Worm (Caenorhabditis elegans) whole organism, mixed stage, embryonic: ENCODE results near the gene C16C10.8.

ENCODE experiments used
- ceh-83 ChIP-seq: fragments of 200-800 bp; sonication (Bioruptor generic); optimal IDR thresholded peaks from 2 replicates; lab custom pipeline; 2018; ENCODE audit warnings: mild to moderate bottlenecking, missing genetic modification characterization, missing compliant biosample characterization
- ces-1 ChIP-seq: fragments of 150-350 bp; optimal IDR thresholded peaks from 2 replicates; lab custom pipeline; 2014; ENCODE audit warnings: missing biosample characterization, missing genetic modification reagents, missing genetic modification characterization
- elt-1 ChIP-seq: sonication (generic microtip); optimal IDR thresholded peaks from 2 replicates; lab custom pipeline; 2017; ENCODE audit warnings: missing genetic modification characterization, mild to moderate bottlenecking, missing compliant biosample characterization, antibody characterized with exemption, moderate library complexity, borderline replicate concordance; ENCODE audit not compliant: insufficient read depth
- elt-3 ChIP-seq: fragments of 150-350 bp; optimal IDR thresholded peaks from 2 replicates; lab custom pipeline; 2014; ENCODE audit warnings: missing biosample characterization, missing genetic modification characterization
- hlh-1 ChIP-seq: fragments of 150-350 bp; optimal IDR thresholded peaks from 2 replicates; lab custom pipeline; 2014; ENCODE audit warnings: missing biosample characterization, missing genetic modification reagents, missing genetic modification characterization
- lsy-2 ChIP-seq: fragments of 150-350 bp; optimal IDR thresholded peaks from 2 replicates; lab custom pipeline; 2014; ENCODE audit warnings: missing biosample characterization, missing genetic modification characterization
- mab-5 ChIP-seq: fragments of 150-350 bp; optimal IDR thresholded peaks from 2 replicates; lab custom pipeline; 2014; ENCODE audit warnings: missing biosample characterization, missing genetic modification characterization
- nhr-12 ChIP-seq: fragments of 150-350 bp; optimal IDR thresholded peaks from 2 replicates; lab custom pipeline; 2014; ENCODE audit warnings: missing biosample characterization, missing genetic modification characterization
- nhr-2 ChIP-seq: fragments of 150-350 bp; optimal IDR thresholded peaks from 2 replicates; lab custom pipeline; 2014; ENCODE audit warnings: missing biosample characterization, missing genetic modification characterization
- nhr-28 ChIP-seq: fragments of 150-350 bp; optimal IDR thresholded peaks from 2 replicates; lab custom pipeline; 2014; ENCODE audit warnings: missing biosample characterization, missing genetic modification characterization
- nhr-76 ChIP-seq: sonication (generic microtip); optimal IDR thresholded peaks from 2 replicates; lab custom pipeline; 2017; ENCODE audit warnings: missing biosample characterization, missing genetic modification characterization
- snpc-4 ChIP-seq: fragments of 150-350 bp; optimal IDR thresholded peaks from 2 replicates; lab custom pipeline; 2014; ENCODE audit warnings: missing biosample characterization, missing genetic modification characterization
- unc-120 ChIP-seq: sonication (generic microtip); optimal IDR thresholded peaks from 2 replicates; lab custom pipeline; 2017; ENCODE audit warnings: missing genetic modification characterization, missing compliant biosample characterization; ENCODE audit not compliant: poor library complexity, severe bottlenecking
- ztf-11 ChIP-seq: fragments of 150-350 bp; optimal IDR thresholded peaks from 2 replicates; lab custom pipeline; 2014; ENCODE audit warnings: missing biosample characterization, missing genetic modification characterization

DNA sequence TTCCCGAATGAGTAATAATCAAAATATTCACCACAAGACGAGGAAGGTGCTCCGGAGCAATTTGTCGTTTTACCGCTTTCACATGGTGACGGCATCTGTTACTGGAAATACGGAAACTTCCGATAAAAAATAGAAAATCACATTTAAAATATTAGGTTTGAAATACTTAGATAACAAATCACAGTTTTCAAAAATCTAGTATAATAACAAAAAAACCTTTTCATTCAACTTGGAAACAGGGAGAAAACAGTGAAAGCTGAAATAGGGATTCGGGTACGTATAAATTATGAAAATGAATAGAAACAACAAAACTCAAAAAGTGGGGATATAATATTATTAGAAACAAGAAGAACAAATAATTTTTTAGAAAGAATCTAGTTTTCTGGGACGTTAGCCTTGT is 17.4 kb upstream of the C16C10.8 start, which contains the start of gene C16C10.1:
- TF ChIP-seq elt-3 (tag; lab: Kevin White, UChicago) (no peak), nhr-12 (no peak), nhr-28 (tag; lab: Kevin White, UChicago) (no peak), unc-120 (no peak), nhr-2 (tag; lab: Kevin White, UChicago) (no peak), nhr-76 (tag; lab: Kevin White, UChicago) (no peak), snpc-4 (tag; lab: Kevin White, UChicago) (no peak), hlh-1 (no peak), lsy-2 (tag; lab: Kevin White, UChicago) (no peak), ztf-11 (no peak), elt-1 (tag; lab: Kevin White, UChicago) (no peak), mab-5 (tag; lab: Kevin White, UChicago) (no peak), ceh-83 (GFP tag; lab: Kevin White, UChicago) (no peak), ces-1 (GFP tag; lab: Kevin White, UChicago) (no peak)
